Worm (Caenorhabditis elegans): ENCODE data around the gene Y105C5A.26.

Gene Y105C5A.26

DNA sequence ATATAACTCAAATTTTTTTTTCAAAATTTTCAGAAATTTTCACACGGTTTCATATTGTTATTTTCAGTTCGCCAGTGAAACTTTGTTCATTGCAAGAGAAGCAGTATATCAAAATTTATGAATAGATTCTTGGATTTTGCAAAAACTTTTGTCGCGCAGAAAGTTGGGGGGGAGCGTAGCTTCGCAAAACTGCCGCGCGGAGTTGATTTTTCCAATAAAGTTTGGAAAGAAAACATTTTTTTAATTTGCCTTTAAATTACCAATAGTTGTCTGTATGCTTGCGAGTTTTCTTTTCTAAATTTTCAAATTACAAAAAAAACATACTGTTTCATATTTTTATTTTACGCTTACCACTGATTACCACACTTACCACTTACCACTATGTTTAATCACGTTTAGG, 4.9 kb upstream of the Y105C5A.26 start:
- TF ChIP-seq elt-2 (tag; optimal IDR thresholded peaks at IDR 0.05) (no peak), egl-27 (tag; optimal IDR thresholded peaks at IDR 0.05) (no peak), nhr-11 (tag; optimal IDR thresholded peaks at IDR 0.05) (no peak), fkh-10 (GFP tag; optimal IDR thresholded peaks at IDR 0.05) (no peak), ztf-4 (tag; optimal IDR thresholded peaks at IDR 0.05) (no peak), zag-1 (tag; optimal IDR thresholded peaks at IDR 0.05) (no peak), fkh-2 (tag; optimal IDR thresholded peaks at IDR 0.05) (no peak), R02D3.7 (tag; optimal IDR thresholded peaks at IDR 0.05) (no peak), lin-15B (tag; optimal IDR thresholded peaks at IDR 0.05) (no peak), nhr-12 (tag; optimal IDR thresholded peaks at IDR 0.05) (no peak)

ce11 chrIV:15684521-15684920, 3.2 kb upstream of the Y105C5A.26 start:
- TF ChIP-seq ztf-11 (tag; optimal IDR thresholded peaks at IDR 0.05) (no peak), unc-62 (GFP tag; optimal IDR thresholded peaks at IDR 0.05) (no peak), nhr-76 (tag; optimal IDR thresholded peaks at IDR 0.05) (no peak)

DNA sequence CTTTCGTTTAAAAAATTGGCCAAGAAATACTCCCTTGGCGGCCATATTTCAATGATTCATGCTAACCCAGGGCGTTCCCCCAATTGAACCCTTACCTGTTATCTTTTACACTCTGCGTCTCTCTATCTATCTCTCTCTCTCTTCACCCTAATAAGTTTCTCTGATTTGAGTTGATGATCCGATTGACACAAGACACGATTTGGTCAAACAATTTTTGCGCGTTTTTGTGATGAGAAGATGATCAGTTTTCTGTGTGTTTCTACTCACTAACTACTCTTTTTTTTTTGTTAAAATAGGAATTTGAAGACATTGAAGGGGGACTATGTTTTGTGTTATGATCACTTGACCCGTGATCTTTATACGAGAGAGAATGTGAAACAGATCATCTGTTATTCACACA, 8.4 kb downstream of the Y105C5A.26 start:
- peak; percentile 0 for TF ChIP-seq nhr-25 (tag; optimal IDR thresholded peaks at IDR 0.05)
- TF ChIP-seq mdl-1 (tag; optimal IDR thresholded peaks at IDR 0.05) = no peak
- TF ChIP-seq nhr-23 (tag; optimal IDR thresholded peaks at IDR 0.05) = peak; percentile 46

DNA sequence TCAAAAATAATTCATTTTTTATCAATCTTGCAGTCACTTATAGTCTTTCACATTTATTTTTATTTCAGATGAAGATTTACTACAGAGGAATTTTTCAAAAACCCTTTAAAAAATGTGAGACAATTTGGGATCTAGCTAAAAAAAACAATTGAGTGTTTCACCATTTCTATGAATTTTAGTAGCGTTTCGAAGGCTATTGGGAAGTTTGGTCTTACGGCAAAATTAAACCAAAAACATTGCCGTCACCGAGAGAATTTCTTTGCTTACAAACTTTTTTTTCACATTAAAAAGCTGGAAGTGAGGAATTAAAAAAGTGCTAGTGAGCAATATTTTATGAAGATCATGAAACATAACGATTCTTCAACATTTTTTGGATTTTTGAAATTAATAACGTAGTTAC, 22.9 kb downstream of the Y105C5A.26 start:
- TF ChIP-seq ZK546.5 (tag; optimal IDR thresholded peaks at IDR 0.05) (no peak), ceh-82 (tag; optimal IDR thresholded peaks at IDR 0.05) (no peak), unc-62 (GFP tag; optimal IDR thresholded peaks at IDR 0.05) (no peak), nhr-12 (tag; optimal IDR thresholded peaks at IDR 0.05) (no peak), elt-3 (tag; optimal IDR thresholded peaks at IDR 0.05) (no peak), fos-1 (tag; optimal IDR thresholded peaks at IDR 0.05) (no peak), ztf-4 (tag; optimal IDR thresholded peaks at IDR 0.05) (no peak), ceh-9 (tag; optimal IDR thresholded peaks at IDR 0.05) (no peak), snpc-4 (tag; optimal IDR thresholded peaks at IDR 0.05) (no peak), jun-1 (tag; optimal IDR thresholded peaks at IDR 0.05) (no peak), sea-2 (GFP tag; optimal IDR thresholded peaks at IDR 0.05) (no peak), fkh-2 (tag; optimal IDR thresholded peaks at IDR 0.05) (no peak), nhr-28 (tag; optimal IDR thresholded peaks at IDR 0.05) (no peak), ceh-16 (tag; optimal IDR thresholded peaks at IDR 0.05) (no peak), mml-1 (tag; optimal IDR thresholded peaks at IDR 0.05) (no peak)

DNA sequence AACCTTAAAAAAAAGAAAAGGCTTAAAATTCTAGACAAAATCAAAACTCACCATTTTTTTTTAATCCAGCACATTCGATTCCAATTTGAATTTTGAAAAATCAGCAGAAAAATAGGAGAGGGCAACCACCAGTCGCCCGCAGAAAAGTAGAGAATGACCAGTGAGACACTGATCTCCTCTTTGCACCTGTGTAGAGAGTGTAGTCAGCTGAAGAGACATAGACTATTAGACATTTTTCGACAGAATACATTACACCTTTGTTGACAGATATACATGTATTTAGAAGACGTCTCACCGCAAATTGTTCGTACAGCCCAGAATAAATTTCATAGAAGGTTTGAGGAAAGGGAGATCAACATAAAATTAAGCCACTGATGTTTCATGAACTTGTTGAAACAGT, 33.1 kb downstream of the Y105C5A.26 start:
- no peak for TF ChIP-seq pqm-1 (tag; optimal IDR thresholded peaks at IDR 0.05)
- TF ChIP-seq unc-62 (GFP tag; optimal IDR thresholded peaks at IDR 0.05) = no peak
- TF ChIP-seq nhr-237 (tag; optimal IDR thresholded peaks at IDR 0.05) = no peak
- TF ChIP-seq aly-2 (tag; optimal IDR thresholded peaks at IDR 0.05) = no peak
- no peak for TF ChIP-seq eor-1 (tag; optimal IDR thresholded peaks at IDR 0.05)
- no peak for TF ChIP-seq ama-1 (optimal IDR thresholded peaks at IDR 0.05)
- no peak for TF ChIP-seq fkh-2 (tag; optimal IDR thresholded peaks at IDR 0.05)
- TF ChIP-seq nhr-12 (tag; optimal IDR thresholded peaks at IDR 0.05) = no peak
- TF ChIP-seq ceh-9 (tag; optimal IDR thresholded peaks at IDR 0.05) = no peak
- no peak for TF ChIP-seq nfya-1 (tag; optimal IDR thresholded peaks at IDR 0.05; ENCODE audit: insufficient read depth)
- TF ChIP-seq egl-5 (tag; optimal IDR thresholded peaks at IDR 0.05) = no peak
- no peak for TF ChIP-seq ztf-11 (tag; optimal IDR thresholded peaks at IDR 0.05)
- no peak for TF ChIP-seq elt-3 (tag; optimal IDR thresholded peaks at IDR 0.05)
- no peak for TF ChIP-seq unc-39 (tag; optimal IDR thresholded peaks at IDR 0.05)
